4 worm cellular contexts compared by ENCODE assay signal in the genomic region with DNA sequence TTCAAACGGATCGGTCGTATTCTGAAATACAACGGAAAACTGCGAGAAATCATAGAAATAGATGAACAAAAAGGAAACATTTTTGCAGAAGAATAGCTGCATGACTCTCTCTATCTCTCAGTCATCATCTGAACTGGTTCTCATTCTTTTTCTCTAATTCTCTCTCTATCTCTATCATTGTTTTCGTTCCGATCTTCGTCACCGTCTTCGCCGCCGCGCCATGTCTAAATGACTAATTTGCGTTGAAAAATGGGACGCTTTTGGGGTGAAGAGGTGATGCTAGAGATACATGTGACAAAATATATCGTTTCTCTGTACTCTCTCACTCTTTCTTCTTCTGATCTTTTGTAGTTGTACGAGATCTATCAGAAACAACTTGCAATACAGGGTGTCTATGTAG.
TF ChIP-seq lines count a peak whose summit lies in the region.

No protein-coding gene starts in this region.

TF ChIP-seq in whole organism, L1 larva, 84 proteins besides CTCF, POLR2A, EP300 and RAD21 (continued from another document and continues in another):
- TF ChIP-seq ztf-4 (tag; optimal IDR thresholded peaks at IDR 0.05; lab: Kevin White, UChicago) (peak; percentile 15), blmp-1 (tag; optimal IDR thresholded peaks at IDR 0.05; lab: Kevin White, UChicago) (peak; percentile 81), nhr-11 (tag; optimal IDR thresholded peaks at IDR 0.05; lab: Kevin White, UChicago) (no peak), unc-98 (GFP tag; IDR thresholded peaks at IDR 0.05; lab: Robert Waterston, UW) (no peak), mab-9 (GFP tag; IDR thresholded peaks at IDR 0.05; lab: Robert Waterston, UW) (no peak), grh-1 (GFP tag; IDR thresholded peaks at IDR 0.05; lab: Robert Waterston, UW) (peak; percentile 87), nhr-90 (tag; optimal IDR thresholded peaks at IDR 0.05; lab: Kevin White, UChicago; ENCODE audit: poor library complexity) (peak; percentile 55), irx-1 (tag; optimal IDR thresholded peaks at IDR 0.05; lab: Kevin White, UChicago) (no peak), dsc-1 (tag; optimal IDR thresholded peaks at IDR 0.05; lab: Kevin White, UChicago) (no peak), ceh-88 (GFP tag; IDR thresholded peaks at IDR 0.05; lab: Robert Waterston, UW) (no peak), fos-1 (tag; optimal IDR thresholded peaks at IDR 0.05; lab: Kevin White, UChicago) (peak; percentile 8), dpl-1 (GFP tag; optimal IDR thresholded peaks at IDR 0.05; lab: Kevin White, UChicago) (peak in 2 of 3 experiments; percentile 33 to 43), elt-3 (tag; optimal IDR thresholded peaks at IDR 0.05; lab: Kevin White, UChicago) (peak in 2 of 6 experiments; percentile 76 to 89), unc-30 (tag; optimal IDR thresholded peaks at IDR 0.05; lab: Kevin White, UChicago) (no peak), efl-1 (optimal IDR thresholded peaks at IDR 0.05; lab: Kevin White, UChicago) (peak; percentile 5 to 33), efl-1 (GFP tag; optimal IDR thresholded peaks at IDR 0.05 in 1 of 2; lab: Kevin White, UChicago) (peak; percentile 20 to 86), skn-1 (tag; optimal IDR thresholded peaks at IDR 0.05; lab: Kevin White, UChicago) (peak; percentile 21), nhr-19 (GFP tag; conservative IDR thresholded peaks at IDR 0.05; lab: Robert Waterston, UW) (peak; percentile 53), lir-3 (tag; optimal IDR thresholded peaks at IDR 0.05; lab: Kevin White, UChicago; ENCODE audit: poor library complexity) (peak; percentile 27), ceh-90 (tag; optimal IDR thresholded peaks at IDR 0.05; lab: Kevin White, UChicago) (no peak), elt-2 (tag; optimal IDR thresholded peaks at IDR 0.05; lab: Kevin White, UChicago) (no peak), fkh-8 (tag; optimal IDR thresholded peaks at IDR 0.05; lab: Kevin White, UChicago) (no peak), efl-3 (GFP tag; optimal IDR thresholded peaks at IDR 0.05; lab: Kevin White, UChicago) (no peak), nhr-12 (tag; optimal IDR thresholded peaks at IDR 0.05; lab: Kevin White, UChicago) (no peak), nhr-71 (tag; optimal IDR thresholded peaks at IDR 0.05; lab: Kevin White, UChicago) (peak; percentile 81), hpl-2 (GFP tag; optimal IDR thresholded peaks at IDR 0.05; lab: Kevin White, UChicago) (no peak), C16A3.4 (tag; optimal IDR thresholded peaks at IDR 0.05; lab: Kevin White, UChicago) (peak; percentile 18), xbp-1 (tag; optimal IDR thresholded peaks at IDR 0.05; lab: Kevin White, UChicago) (peak; percentile 15), swsn-7 (tag; optimal IDR thresholded peaks at IDR 0.05; lab: Kevin White, UChicago) (no peak), C34B4.2 (tag; optimal IDR thresholded peaks at IDR 0.05; lab: Kevin White, UChicago) (no peak), mdl-1 (tag; optimal IDR thresholded peaks at IDR 0.05; lab: Kevin White, UChicago) (peak in 1 of 2 experiments; percentile 84), lin-14 (GFP tag; optimal IDR thresholded peaks at IDR 0.05; lab: Kevin White, UChicago) (peak; percentile 89)

TF ChIP-seq in whole organism, L2 larva, 48 proteins besides CTCF, POLR2A, EP300 and RAD21 (continued from another document):
- TF ChIP-seq nhr-10 (tag; optimal IDR thresholded peaks at IDR 0.05; lab: Kevin White, UChicago) (no peak), peb-1 (tag; optimal IDR thresholded peaks at IDR 0.05; lab: Kevin White, UChicago) (no peak), ceh-16 (tag; optimal IDR thresholded peaks at IDR 0.05; lab: Kevin White, UChicago) (no peak), F13H6.1 (tag; optimal IDR thresholded peaks at IDR 0.05; lab: Kevin White, UChicago) (peak; percentile 29), lin-11 (tag; optimal IDR thresholded peaks at IDR 0.05; lab: Kevin White, UChicago) (no peak), mab-5 (tag; optimal IDR thresholded peaks at IDR 0.05; lab: Kevin White, UChicago) (no peak), nhr-129 (tag; optimal IDR thresholded peaks at IDR 0.05; lab: Kevin White, UChicago) (peak; percentile 37), ztf-4 (tag; optimal IDR thresholded peaks at IDR 0.05; lab: Kevin White, UChicago) (peak; percentile 3), blmp-1 (tag; optimal IDR thresholded peaks at IDR 0.05; lab: Kevin White, UChicago; ENCODE audit: insufficient read depth) (peak; percentile 83), sem-4 (tag; optimal IDR thresholded peaks at IDR 0.05; lab: Kevin White, UChicago) (peak; percentile 47), lin-39 (tag; optimal IDR thresholded peaks at IDR 0.05; lab: Kevin White, UChicago) (no peak), sma-9 (GFP tag; optimal IDR thresholded peaks at IDR 0.05; lab: Kevin White, UChicago) (peak; percentile 73), sma-9 (tag; optimal IDR thresholded peaks at IDR 0.05; lab: Kevin White, UChicago) (no peak), unc-62 (GFP tag; optimal IDR thresholded peaks at IDR 0.05; lab: Kevin White, UChicago) (no peak), nhr-21 (tag; optimal IDR thresholded peaks at IDR 0.05; lab: Kevin White, UChicago) (peak; percentile 92), ZK546.5 (tag; optimal IDR thresholded peaks at IDR 0.05; lab: Kevin White, UChicago) (no peak), skn-1 (tag; optimal IDR thresholded peaks at IDR 0.05; lab: Kevin White, UChicago) (no peak), aly-2 (tag; optimal IDR thresholded peaks at IDR 0.05; lab: Kevin White, UChicago) (no peak), egl-27 (tag; optimal IDR thresholded peaks at IDR 0.05; lab: Kevin White, UChicago) (peak; percentile 56), nhr-237 (tag; optimal IDR thresholded peaks at IDR 0.05; lab: Kevin White, UChicago) (no peak), nhr-12 (tag; optimal IDR thresholded peaks at IDR 0.05; lab: Kevin White, UChicago) (no peak), ztf-11 (tag; optimal IDR thresholded peaks at IDR 0.05; lab: Kevin White, UChicago) (no peak), sma-3 (GFP tag; optimal IDR thresholded peaks at IDR 0.05; lab: Kevin White, UChicago) (peak; percentile 91), gmeb-1 (tag; optimal IDR thresholded peaks at IDR 0.05; lab: Kevin White, UChicago) (peak; percentile 37), lsy-2 (tag; optimal IDR thresholded peaks at IDR 0.05; lab: Kevin White, UChicago) (peak in 1 of 2 experiments; percentile 62), ceh-82 (tag; optimal IDR thresholded peaks at IDR 0.05; lab: Kevin White, UChicago) (no peak), nhr-25 (tag; optimal IDR thresholded peaks at IDR 0.05; lab: Kevin White, UChicago) (peak; percentile 95), elt-3 (tag; optimal IDR thresholded peaks at IDR 0.05; lab: Kevin White, UChicago) (no peak), ztf-1 (GFP tag; conservative IDR thresholded peaks at IDR 0.05; lab: Robert Waterston, UW) (no peak), unc-39 (tag; optimal IDR thresholded peaks at IDR 0.05; lab: Kevin White, UChicago) (no peak)
TF ChIP-seq in whole organism, L2 larva: peak in this region for 19.

TF ChIP-seq in whole organism, L3 larva, 47 proteins besides CTCF, POLR2A, EP300 and RAD21 (continued from another document):
- TF ChIP-seq sea-2 (GFP tag; optimal IDR thresholded peaks at IDR 0.05; lab: Kevin White, UChicago) (no peak), nhr-23 (tag; optimal IDR thresholded peaks at IDR 0.05; lab: Kevin White, UChicago) (peak; percentile 97), ceh-28 (tag; optimal IDR thresholded peaks at IDR 0.05; lab: Kevin White, UChicago) (no peak), aly-2 (tag; optimal IDR thresholded peaks at IDR 0.05; lab: Kevin White, UChicago) (no peak), fkh-10 (GFP tag; optimal IDR thresholded peaks at IDR 0.05; lab: Kevin White, UChicago) (no peak), ceh-82 (tag; optimal IDR thresholded peaks at IDR 0.05; lab: Kevin White, UChicago) (no peak), unc-62 (GFP tag; optimal IDR thresholded peaks at IDR 0.05; lab: Kevin White, UChicago) (no peak), nhr-43 (tag; optimal IDR thresholded peaks at IDR 0.05; lab: Kevin White, UChicago; ENCODE audit: poor library complexity, severe bottlenecking) (peak; percentile 81), hmg-11 (tag; optimal IDR thresholded peaks at IDR 0.05; lab: Kevin White, UChicago) (no peak), lin-39 (tag; optimal IDR thresholded peaks at IDR 0.05; lab: Kevin White, UChicago) (peak; percentile 62), eor-1 (tag; optimal IDR thresholded peaks at IDR 0.05; lab: Kevin White, UChicago) (no peak), elt-1 (tag; optimal IDR thresholded peaks at IDR 0.05; lab: Kevin White, UChicago) (peak; percentile 48), tbx-2 (tag; optimal IDR thresholded peaks at IDR 0.05; lab: Kevin White, UChicago) (peak; percentile 21), nfya-1 (tag; optimal IDR thresholded peaks at IDR 0.05; lab: Kevin White, UChicago; ENCODE audit: insufficient read depth) (peak; percentile 55)

TF ChIP-seq in whole organism, L4 larva, 104 proteins besides CTCF, POLR2A, EP300 and RAD21 (continued from another document and continues in another):
- no peak for TF ChIP-seq daf-8 (GFP tag; IDR thresholded peaks at IDR 0.05; lab: Robert Waterston, UW)
- TF ChIP-seq tag-97 (GFP tag; IDR thresholded peaks at IDR 0.05; lab: Robert Waterston, UW) = no peak
- no peak for TF ChIP-seq nhr-6 (tag; optimal IDR thresholded peaks at IDR 0.05; lab: Kevin White, UChicago)
- no peak for TF ChIP-seq ctbp-1 (GFP tag; IDR thresholded peaks at IDR 0.05; lab: Robert Waterston, UW)
- TF ChIP-seq ztf-11 (tag; optimal IDR thresholded peaks at IDR 0.05; lab: Kevin White, UChicago) = no peak
- TF ChIP-seq cey-2 (tag; optimal IDR thresholded peaks at IDR 0.05; lab: Kevin White, UChicago; ENCODE audit: borderline replicate concordance, insufficient read depth) = no peak
- TF ChIP-seq madf-5 (GFP tag; IDR thresholded peaks at IDR 0.05; lab: Robert Waterston, UW) = no peak
- no peak for TF ChIP-seq Y75B8A.6 (GFP tag; IDR thresholded peaks at IDR 0.05; lab: Robert Waterston, UW)
- no peak for TF ChIP-seq ceh-82 (tag; optimal IDR thresholded peaks at IDR 0.05; lab: Kevin White, UChicago)
- no peak for TF ChIP-seq nhr-237 (tag; optimal IDR thresholded peaks at IDR 0.05; lab: Kevin White, UChicago)
- TF ChIP-seq nhr-76 (tag; optimal IDR thresholded peaks at IDR 0.05; lab: Kevin White, UChicago) = no peak
- TF ChIP-seq daf-12 (tag; optimal IDR thresholded peaks at IDR 0.05; lab: Kevin White, UChicago) = no peak
- TF ChIP-seq lin-13 (GFP tag; optimal IDR thresholded peaks at IDR 0.05; lab: Kevin White, UChicago) = no peak
- no peak for TF ChIP-seq unc-39 (tag; optimal IDR thresholded peaks at IDR 0.05; lab: Kevin White, UChicago)
- TF ChIP-seq D1046.2 (GFP tag; IDR thresholded peaks at IDR 0.05; lab: Robert Waterston, UW) = no peak
- TF ChIP-seq ceh-62 (tag; optimal IDR thresholded peaks at IDR 0.05; lab: Kevin White, UChicago) = no peak
- no peak for TF ChIP-seq lim-7 (GFP tag; IDR thresholded peaks at IDR 0.05; lab: Robert Waterston, UW)
- no peak for TF ChIP-seq nhr-25 (tag; optimal IDR thresholded peaks at IDR 0.05; lab: Kevin White, UChicago; ENCODE audit: borderline replicate concordance, insufficient read depth)
- no peak for TF ChIP-seq fkh-10 (GFP tag; optimal IDR thresholded peaks at IDR 0.05; lab: Kevin White, UChicago)
- TF ChIP-seq mes-2 (tag; optimal IDR thresholded peaks at IDR 0.05; lab: Kevin White, UChicago; ENCODE audit: poor library complexity, severe bottlenecking) = peak; percentile 9
- TF ChIP-seq Y105C5A.15 (GFP tag; IDR thresholded peaks at IDR 0.05; lab: Robert Waterston, UW) = no peak
- TF ChIP-seq sdz-12 (GFP tag; optimal IDR thresholded peaks at IDR 0.05; lab: Kevin White, UChicago) = no peak
- TF ChIP-seq F10B5.3 (tag; optimal IDR thresholded peaks at IDR 0.05; lab: Kevin White, UChicago) = no peak
- TF ChIP-seq php-3 (GFP tag; IDR thresholded peaks at IDR 0.05; lab: Robert Waterston, UW) = no peak
- no peak for TF ChIP-seq zfp-2 (tag; optimal IDR thresholded peaks at IDR 0.05; lab: Kevin White, UChicago)
- TF ChIP-seq dmd-9 (GFP tag; IDR thresholded peaks at IDR 0.05; lab: Robert Waterston, UW) = no peak
- TF ChIP-seq ceh-20 (GFP tag; IDR thresholded peaks at IDR 0.05; lab: Robert Waterston, UW) = 0 out of 2 replicates have a peak, but pooled peaks have one; percentile 8
- no peak for TF ChIP-seq ztf-7 (tag; optimal IDR thresholded peaks at IDR 0.05; lab: Kevin White, UChicago)
- TF ChIP-seq nhr-48 (tag; optimal IDR thresholded peaks at IDR 0.05; lab: Kevin White, UChicago) = peak; percentile 52
- TF ChIP-seq F37D6.2 (tag; optimal IDR thresholded peaks at IDR 0.05; lab: Kevin White, UChicago) = no peak
- no peak for TF ChIP-seq T20F7.1 (GFP tag; optimal IDR thresholded peaks at IDR 0.05; lab: Kevin White, UChicago)
- no peak for TF ChIP-seq F44E2.7 (GFP tag; IDR thresholded peaks at IDR 0.05; lab: Robert Waterston, UW)
- no peak for TF ChIP-seq aly-2 (tag; optimal IDR thresholded peaks at IDR 0.05; lab: Kevin White, UChicago)
- TF ChIP-seq dve-1 (tag; optimal IDR thresholded peaks at IDR 0.05; lab: Kevin White, UChicago; ENCODE audit: insufficient read depth) = peak; percentile 33
- TF ChIP-seq nhr-111 (GFP tag; optimal IDR thresholded peaks at IDR 0.05; lab: Kevin White, UChicago) = no peak
- peak; percentile 84 for TF ChIP-seq hlh-30 (tag; optimal IDR thresholded peaks at IDR 0.05; lab: Kevin White, UChicago; ENCODE audit: insufficient read depth)
- TF ChIP-seq zip-2 (tag; optimal IDR thresholded peaks at IDR 0.05; lab: Kevin White, UChicago) = no peak
- no peak for TF ChIP-seq spr-1 (tag; optimal IDR thresholded peaks at IDR 0.05; lab: Kevin White, UChicago)
- TF ChIP-seq lin-15B (tag; optimal IDR thresholded peaks at IDR 0.05; lab: Kevin White, UChicago) = no peak
- no peak for TF ChIP-seq spr-3 (GFP tag; optimal IDR thresholded peaks at IDR 0.05; lab: Kevin White, UChicago)
- no peak for TF ChIP-seq madf-9 (GFP tag; conservative IDR thresholded peaks at IDR 0.05; lab: Robert Waterston, UW)
- TF ChIP-seq hif-1 (tag; optimal IDR thresholded peaks at IDR 0.05; lab: Kevin White, UChicago) = no peak
- TF ChIP-seq F49E8.2 (tag; optimal IDR thresholded peaks at IDR 0.05; lab: Kevin White, UChicago; ENCODE audit: borderline replicate concordance) = no peak
- peak; percentile 18 for TF ChIP-seq aha-1 (tag; lab: Kevin White, UChicago)
- TF ChIP-seq ceh-28 (tag; optimal IDR thresholded peaks at IDR 0.05; lab: Kevin White, UChicago) = no peak
- peak; percentile 45; the same call in 1 of the 2 replicates for TF ChIP-seq dmd-6 (GFP tag; IDR thresholded peaks at IDR 0.05; lab: Robert Waterston, UW)
- TF ChIP-seq attf-4 (tag; optimal IDR thresholded peaks at IDR 0.05; lab: Kevin White, UChicago) = no peak
- no peak for TF ChIP-seq jun-1 (tag; optimal IDR thresholded peaks at IDR 0.05; lab: Kevin White, UChicago)
- TF ChIP-seq T26A8.4 (GFP tag; IDR thresholded peaks at IDR 0.05; lab: Robert Waterston, UW) = no peak
- no peak for TF ChIP-seq duxl-1 (tag; optimal IDR thresholded peaks at IDR 0.05; lab: Kevin White, UChicago; ENCODE audit: poor library complexity)
- TF ChIP-seq set-16 (GFP tag; IDR thresholded peaks at IDR 0.05; lab: Robert Waterston, UW) = no peak
- TF ChIP-seq zag-1 (tag; optimal IDR thresholded peaks at IDR 0.05; lab: Kevin White, UChicago) = no peak
- TF ChIP-seq egl-43 (GFP tag; IDR thresholded peaks at IDR 0.05; lab: Robert Waterston, UW) = no peak
- no peak for TF ChIP-seq vab-7 (GFP tag; IDR thresholded peaks at IDR 0.05; lab: Robert Waterston, UW)
- no peak for TF ChIP-seq fos-1 (tag; optimal IDR thresholded peaks at IDR 0.05; lab: Kevin White, UChicago)
- TF ChIP-seq dpl-1 (GFP tag; optimal IDR thresholded peaks at IDR 0.05; lab: Kevin White, UChicago) = no peak
- TF ChIP-seq zip-11 (GFP tag; IDR thresholded peaks at IDR 0.05; lab: Robert Waterston, UW) = no peak
- TF ChIP-seq pha-4 (GFP tag; IDR thresholded peaks at IDR 0.05; lab: Robert Waterston, UW) = no peak
- no peak for TF ChIP-seq pha-4 (tag; optimal IDR thresholded peaks at IDR 0.05; lab: Kevin White, UChicago)
- TF ChIP-seq mxl-3 (GFP tag; optimal IDR thresholded peaks at IDR 0.05; lab: Kevin White, UChicago) = peak; percentile 74
- no peak for TF ChIP-seq arid-1 (GFP tag; conservative IDR thresholded peaks at IDR 0.05; lab: Robert Waterston, UW)
- TF ChIP-seq ZK546.5 (tag; optimal IDR thresholded peaks at IDR 0.05; lab: Kevin White, UChicago) = no peak
- TF ChIP-seq skn-1 (tag; optimal IDR thresholded peaks at IDR 0.05; lab: Kevin White, UChicago) = no peak
- peak; percentile 48 for TF ChIP-seq nhr-11 (tag; optimal IDR thresholded peaks at IDR 0.05; lab: Kevin White, UChicago)
